Worm (Caenorhabditis elegans) whole organism, L1 larva: ENCODE results near the gene ZK287.9.

Experiments
- alr-1 ChIP-seq: fragments of 200-800 bp; sonication (Bioruptor generic); optimal IDR thresholded peaks from 2 replicates; lab custom pipeline; 2018; ENCODE audit warnings: borderline replicate concordance, mild to moderate bottlenecking, missing genetic modification characterization, missing compliant biosample characterization
- ceh-82 ChIP-seq, 3 experiments: fragments of 150-350 bp in 1 of 3; sonication (generic microtip) in 2 of 3; optimal IDR thresholded peaks; 2 replicates each; lab custom pipeline; 2014 to 2017; ENCODE audit warnings: missing biosample characterization in 3 of 3, missing genetic modification characterization in 3 of 3
- ces-1 ChIP-seq: fragments of 150-350 bp; optimal IDR thresholded peaks from 2 replicates; lab custom pipeline; 2014; ENCODE audit warnings: missing biosample characterization, missing genetic modification reagents, missing genetic modification characterization
- dpl-1 ChIP-seq, 3 experiments: fragments of 150-350 bp in 2 of 3; sonication (generic microtip) in 1 of 3; optimal IDR thresholded peaks; 2 replicates each; lab custom pipeline; 2014 to 2017; ENCODE audit warnings: missing biosample characterization in 3 of 3, missing genetic modification characterization in 3 of 3, missing genetic modification reagents in 3 of 3
- egl-27 ChIP-seq, 2 experiments: fragments of 150-350 bp in 1 of 2; sonication (generic microtip); optimal IDR thresholded peaks; 3 replicates each; lab custom pipeline; 2017 to 2018; ENCODE audit warnings: missing biosample characterization in 2 of 2, missing genetic modification characterization in 2 of 2, missing genetic modification reagents in 2 of 2
- irx-1 ChIP-seq: sonication (generic microtip); optimal IDR thresholded peaks from 2 replicates; lab custom pipeline; 2016; ENCODE audit warnings: missing genetic modification characterization, missing compliant biosample characterization
- lir-3 ChIP-seq: sonication (generic microtip); optimal IDR thresholded peaks from 2 replicates; lab custom pipeline; 2016; ENCODE audit warnings: mild to moderate bottlenecking, missing genetic modification characterization, moderate library complexity, missing compliant biosample characterization; ENCODE audit not compliant: poor library complexity
- nhr-11 ChIP-seq: fragments of 150-350 bp; optimal IDR thresholded peaks from 2 replicates; lab custom pipeline; 2014; ENCODE audit warnings: missing biosample characterization, missing genetic modification characterization
- nhr-237 ChIP-seq: fragments of 150-350 bp; optimal IDR thresholded peaks from 2 replicates; lab custom pipeline; 2014; ENCODE audit warnings: missing biosample characterization, missing genetic modification characterization
- nhr-77 ChIP-seq: fragments of 150-350 bp; optimal IDR thresholded peaks from 2 replicates; lab custom pipeline; 2014; ENCODE audit warnings: missing biosample characterization, missing genetic modification characterization
- nhr-84 ChIP-seq: sonication (generic microtip); optimal IDR thresholded peaks from 2 replicates; lab custom pipeline; 2017; ENCODE audit warnings: missing biosample characterization, missing genetic modification characterization
- pax-3 ChIP-seq: fragments of 200-800 bp; sonication (Bioruptor generic); optimal IDR thresholded peaks from 2 replicates; lab custom pipeline; 2018; ENCODE audit warnings: mild to moderate bottlenecking, missing genetic modification characterization, moderate library complexity, missing compliant biosample characterization
- skn-1 ChIP-seq: fragments of 150-350 bp; optimal IDR thresholded peaks from 2 replicates; lab custom pipeline; 2014; ENCODE audit warnings: missing biosample characterization, missing genetic modification characterization
- unc-62 ChIP-seq: fragments of 150-350 bp; optimal IDR thresholded peaks from 2 replicates; lab custom pipeline; 2014; ENCODE audit warnings: missing biosample characterization, missing genetic modification reagents, missing genetic modification characterization

- TF ChIP-seq irx-1 (tag; lab: Kevin White, UChicago) (no peak), ces-1 (GFP tag; lab: Kevin White, UChicago) (no peak), skn-1 (no peak), dpl-1 (GFP tag; optimal IDR thresholded peaks at IDR 0.05; lab: Kevin White, UChicago) (no peak), nhr-77 (tag; lab: Kevin White, UChicago) (no peak), nhr-11 (no peak), unc-62 (GFP tag; lab: Kevin White, UChicago) (no peak), nhr-84 (tag; lab: Kevin White, UChicago) (no peak), nhr-237 (no peak), egl-27 (tag; optimal IDR thresholded peaks at IDR 0.05; lab: Kevin White, UChicago) (no peak), pax-3 (tag; lab: Kevin White, UChicago) (no peak), ceh-82 (tag; optimal IDR thresholded peaks at IDR 0.05; lab: Kevin White, UChicago) (no peak), lir-3 (tag; lab: Kevin White, UChicago) (no peak), alr-1 (no peak)
Observed at ce11 chrV:9702755-9703154, 23.6 kb downstream of the ZK287.9 start, which contains the start of gene xbx-6.
